Fruit fly (Drosophila melanogaster) whole organism, embryonic: ENCODE results near the gene Actn3.
A peak's percentile ranks its signal among the peaks of the same experiment; 100 is the strongest.

Source experiments
- Bgb ChIP-seq: fragments of 200-800 bp; sonication (Bioruptor generic); IDR thresholded peaks from 2 replicates; pipeline ENCODE4 v1.3.6; 2022; ENCODE audit warnings: missing biosample characterization, missing genetic modification characterization; ENCODE audit not compliant: partially characterized antibody
- CG1024 ChIP-seq: fragments of 200-800 bp; sonication (Bioruptor generic); IDR thresholded peaks from 2 replicates; pipeline ENCODE4 v1.3.6; 2022; ENCODE audit warnings: missing biosample characterization, missing genetic modification characterization
- CG10654 ChIP-seq: fragments of 200-800 bp; sonication (Bioruptor generic); optimal IDR thresholded peaks from 2 replicates; lab custom pipeline; 2016; ENCODE audit warnings: missing biosample characterization, missing genetic modification characterization
- CG11696 ChIP-seq: fragments of 200-800 bp; sonication (Bioruptor generic); IDR thresholded peaks from 2 replicates; pipeline ENCODE4 v1.3.6; 2022; ENCODE audit warnings: missing biosample characterization, missing genetic modification characterization
- CG12155 ChIP-seq: fragments of 200-800 bp; sonication (Bioruptor generic); optimal IDR thresholded peaks from 3 replicates; lab custom pipeline; 2016; ENCODE audit warnings: missing biosample characterization, missing genetic modification characterization
- CG1233 ChIP-seq: fragments of 200-800 bp; sonication (Bioruptor generic); optimal IDR thresholded peaks from 4 replicates; lab custom pipeline; 2018; ENCODE audit warnings: missing biosample characterization, mild to moderate bottlenecking, missing genetic modification characterization
- CG12391 ChIP-seq: fragments of 200-800 bp; sonication (Bioruptor generic); optimal IDR thresholded peaks from 3 replicates; lab custom pipeline; 2018; ENCODE audit warnings: missing biosample characterization, mild to moderate bottlenecking, missing genetic modification characterization, moderate library complexity
- CG12942 ChIP-seq: fragments of 200-800 bp; sonication (Bioruptor generic); optimal IDR thresholded peaks from 3 replicates; lab custom pipeline; 2016; ENCODE audit warnings: missing biosample characterization, missing genetic modification characterization
- CG14050 ChIP-seq: fragments of 200-800 bp; sonication (Bioruptor generic); IDR thresholded peaks from 3 replicates; pipeline ENCODE4 v1.3.6; 2022; ENCODE audit warnings: missing biosample characterization, missing genetic modification characterization
- CG15601 ChIP-seq: fragments of 200-800 bp; sonication (Bioruptor generic); optimal IDR thresholded peaks from 3 replicates; lab custom pipeline; 2019; ENCODE audit warnings: missing biosample characterization, mild to moderate bottlenecking, missing genetic modification characterization, moderate library complexity
- CG1602 ChIP-seq: fragments of 200-800 bp; sonication (Bioruptor generic); optimal IDR thresholded peaks from 3 replicates; lab custom pipeline; 2016; ENCODE audit warnings: missing biosample characterization, missing genetic modification characterization
- CG1647 ChIP-seq: fragments of 200-800 bp; sonication (Bioruptor generic); optimal IDR thresholded peaks from 3 replicates; lab custom pipeline; 2016; ENCODE audit warnings: missing biosample characterization, missing genetic modification characterization
- CG17829 ChIP-seq: fragments of 200-800 bp; optimal IDR thresholded peaks from 2 replicates; lab custom pipeline; 2019; ENCODE audit warnings: missing biosample characterization, mild to moderate bottlenecking, missing genetic modification characterization, moderate library complexity
- CG18599 ChIP-seq: fragments of 200-800 bp; sonication (Bioruptor generic); optimal IDR thresholded peaks from 3 replicates; lab custom pipeline; 2017; ENCODE audit warnings: missing biosample characterization, missing genetic modification characterization, mild to moderate bottlenecking, moderate library complexity, missing genetic modification reagents
- CG30020 ChIP-seq: fragments of 200-800 bp; optimal IDR thresholded peaks from 2 replicates; lab custom pipeline; 2019; ENCODE audit warnings: missing biosample characterization, mild to moderate bottlenecking, missing genetic modification characterization, moderate library complexity
- CG30403 ChIP-seq: fragments of 200-800 bp; sonication (Bioruptor generic); optimal IDR thresholded peaks from 3 replicates; lab custom pipeline; 2016; ENCODE audit warnings: missing biosample characterization, missing genetic modification characterization
- CG3065 ChIP-seq: fragments of 200-800 bp; sonication (Bioruptor generic); optimal IDR thresholded peaks from 2 replicates; lab custom pipeline; 2016; ENCODE audit warnings: missing biosample characterization, missing genetic modification characterization
- CG31365 ChIP-seq: fragments of 200-800 bp; sonication (Bioruptor generic); optimal IDR thresholded peaks from 2 replicates; lab custom pipeline; 2018; ENCODE audit warnings: missing biosample characterization, mild to moderate bottlenecking, missing genetic modification characterization
- CG4707 ChIP-seq: fragments of 200-800 bp; sonication (Bioruptor generic); optimal IDR thresholded peaks from 2 replicates; lab custom pipeline; 2018; ENCODE audit warnings: missing biosample characterization, mild to moderate bottlenecking, missing genetic modification characterization, moderate library complexity
- CG4820 ChIP-seq: fragments of 200-800 bp; sonication (Bioruptor generic); optimal IDR thresholded peaks from 3 replicates; lab custom pipeline; 2016; ENCODE audit warnings: missing biosample characterization, missing genetic modification characterization
- CG6254 ChIP-seq: fragments of 200-800 bp; sonication (Bioruptor generic); optimal IDR thresholded peaks from 3 replicates; lab custom pipeline; 2017; ENCODE audit warnings: mild to moderate bottlenecking, missing biosample characterization, missing genetic modification reagents, missing genetic modification characterization
- CG6791 ChIP-seq: fragments of 200-800 bp; sonication (Bioruptor generic); IDR thresholded peaks from 3 replicates; pipeline ENCODE4 v1.3.6; 2022; ENCODE audit warnings: missing biosample characterization, missing genetic modification characterization; ENCODE audit not compliant: partially characterized antibody
- CG7357 ChIP-seq: fragments of 200-800 bp; sonication (Bioruptor generic); IDR thresholded peaks from 3 replicates; pipeline ENCODE4 v1.3.6; 2022; ENCODE audit warnings: missing biosample characterization, missing genetic modification characterization
- CG8089 ChIP-seq: fragments of 200-800 bp; sonication (Bioruptor generic); optimal IDR thresholded peaks from 3 replicates; lab custom pipeline; 2016; ENCODE audit warnings: missing biosample characterization, missing genetic modification characterization
- CG8359 ChIP-seq: fragments of 200-800 bp; sonication (Bioruptor generic); optimal IDR thresholded peaks from 2 replicates; lab custom pipeline; 2017; ENCODE audit warnings: missing biosample characterization, mild to moderate bottlenecking, missing genetic modification characterization, borderline replicate concordance
- CG8478 ChIP-seq: fragments of >200 bp; optimal IDR thresholded peaks from 2 replicates; lab custom pipeline; 2018
- CG9797 ChIP-seq: fragments of 200-800 bp; sonication (Bioruptor generic); optimal IDR thresholded peaks from 3 replicates; lab custom pipeline; 2018; ENCODE audit warnings: missing biosample characterization, mild to moderate bottlenecking, missing genetic modification characterization
- GATAe ChIP-seq: fragments of 200-800 bp; sonication (Bioruptor generic); conservative IDR thresholded peaks from 2 replicates; pipeline ENCODE4 v1.3.6; 2022; ENCODE audit warnings: missing biosample characterization, missing genetic modification characterization
- Hr3 ChIP-seq: fragments of 200-800 bp; sonication (Bioruptor generic); optimal IDR thresholded peaks from 3 replicates; lab custom pipeline; 2016; ENCODE audit warnings: missing biosample characterization, missing genetic modification characterization
- Neu2 ChIP-seq: fragments of 200-800 bp; sonication (Bioruptor generic); optimal IDR thresholded peaks from 3 replicates; lab custom pipeline; 2016; ENCODE audit warnings: missing biosample characterization, missing genetic modification characterization, borderline replicate concordance
- Nf-YC ChIP-seq: fragments of 200-800 bp; optimal IDR thresholded peaks from 3 replicates; lab custom pipeline; 2019; ENCODE audit warnings: missing biosample characterization, mild to moderate bottlenecking, missing genetic modification characterization, moderate library complexity
- Ravus ChIP-seq: fragments of 200-800 bp; sonication (Bioruptor generic); IDR thresholded peaks from 2 replicates; pipeline ENCODE4 v1.3.6; 2022; ENCODE audit warnings: missing biosample characterization, missing genetic modification characterization
- Trl ChIP-seq, 3 experiments: fragments of >200 bp in 2 of 3; fragments of 200-800 bp in 1 of 3; sonication (Bioruptor generic) in 1 of 3; optimal IDR thresholded peaks; 2 replicates in 1 of 3; 3 replicates in 2 of 3; lab custom pipeline; 2016 to 2017; ENCODE audit warnings: missing biosample characterization in 1 of 3, missing genetic modification characterization in 1 of 3
- aop ChIP-seq: fragments of 200-800 bp; sonication (Bioruptor generic); IDR thresholded peaks from 2 replicates; pipeline ENCODE4 v1.3.6; 2022; ENCODE audit warnings: missing biosample characterization, missing genetic modification characterization
- ara ChIP-seq: fragments of 200-800 bp; sonication (Bioruptor generic); IDR thresholded peaks from 2 replicates; pipeline ENCODE4 v1.3.6; 2022; ENCODE audit warnings: missing biosample characterization, missing genetic modification characterization
- bowl ChIP-seq: fragments of 200-800 bp; sonication (Bioruptor generic); IDR thresholded peaks from 2 replicates; pipeline ENCODE4 v1.3.6; 2022; ENCODE audit warnings: missing biosample characterization, missing genetic modification characterization
- btn ChIP-seq: fragments of 200-800 bp; sonication (Bioruptor generic); optimal IDR thresholded peaks from 2 replicates; lab custom pipeline; 2016; ENCODE audit warnings: missing biosample characterization, missing genetic modification characterization
- cg ChIP-seq: fragments of 200-800 bp; sonication (Bioruptor generic); optimal IDR thresholded peaks from 3 replicates; lab custom pipeline; 2019; ENCODE audit warnings: missing biosample characterization, mild to moderate bottlenecking, missing genetic modification characterization, moderate library complexity
- exex ChIP-seq: fragments of 200-800 bp; sonication (Bioruptor generic); optimal IDR thresholded peaks from 4 replicates; lab custom pipeline; 2018; ENCODE audit warnings: missing biosample characterization, mild to moderate bottlenecking, missing genetic modification characterization, moderate library complexity
- fd3F ChIP-seq: fragments of 200-800 bp; sonication (Bioruptor generic); optimal IDR thresholded peaks from 2 replicates; lab custom pipeline; 2018; ENCODE audit warnings: missing biosample characterization, mild to moderate bottlenecking, missing genetic modification characterization, moderate library complexity
- ftz-f1 ChIP-seq: fragments of 200-800 bp; sonication (Bioruptor generic); optimal IDR thresholded peaks from 2 replicates; lab custom pipeline; 2016; ENCODE audit warnings: missing biosample characterization, missing genetic modification characterization
- grau ChIP-seq: fragments of 200-800 bp; optimal IDR thresholded peaks from 3 replicates; lab custom pipeline; 2019; ENCODE audit warnings: missing biosample characterization, mild to moderate bottlenecking, missing genetic modification characterization, moderate library complexity
- gro ChIP-seq: fragments of 200-800 bp; sonication (Bioruptor generic); optimal IDR thresholded peaks from 2 replicates; lab custom pipeline; 2016; ENCODE audit warnings: missing biosample characterization, missing genetic modification characterization
- kay ChIP-seq: fragments of 200-800 bp; sonication (Bioruptor generic); optimal IDR thresholded peaks from 2 replicates; lab custom pipeline; 2016; ENCODE audit warnings: missing biosample characterization, missing genetic modification characterization
- rib ChIP-seq: fragments of 200-800 bp; sonication (Bioruptor generic); IDR thresholded peaks from 2 replicates; pipeline ENCODE4 v1.3.6; 2022; ENCODE audit warnings: missing biosample characterization, missing genetic modification characterization
- ssp ChIP-seq: fragments of 200-800 bp; sonication (Bioruptor generic); IDR thresholded peaks from 2 replicates; pipeline ENCODE4 v1.3.6; 2022; ENCODE audit warnings: missing biosample characterization, missing genetic modification characterization
- sug ChIP-seq: fragments of 200-800 bp; optimal IDR thresholded peaks from 2 replicates; lab custom pipeline; 2019; ENCODE audit warnings: missing biosample characterization, mild to moderate bottlenecking, missing genetic modification characterization, moderate library complexity
- twi ChIP-seq: fragments of 200-800 bp; optimal IDR thresholded peaks from 2 replicates; lab custom pipeline; 2019; ENCODE audit warnings: missing biosample characterization, mild to moderate bottlenecking, missing genetic modification characterization, moderate library complexity
- vfl ChIP-seq: fragments of 200-800 bp; sonication (Bioruptor generic); optimal IDR thresholded peaks from 2 replicates; lab custom pipeline; 2016; ENCODE audit warnings: missing biosample characterization, missing genetic modification characterization
- wor ChIP-seq: fragments of 200-800 bp; sonication (Bioruptor generic); IDR thresholded peaks from 2 replicates; pipeline ENCODE4 v1.3.6; 2022; ENCODE audit warnings: missing biosample characterization, missing genetic modification characterization
- zen ChIP-seq: fragments of 200-800 bp; sonication (Bioruptor generic); optimal IDR thresholded peaks from 3 replicates; lab custom pipeline; 2018; ENCODE audit warnings: missing biosample characterization, mild to moderate bottlenecking, missing genetic modification characterization, moderate library complexity
- zf30C ChIP-seq: fragments of 200-800 bp; sonication (Bioruptor generic); optimal IDR thresholded peaks from 3 replicates; lab custom pipeline; 2018; ENCODE audit warnings: missing biosample characterization, mild to moderate bottlenecking, missing genetic modification characterization

Gene Actn3

DNA sequence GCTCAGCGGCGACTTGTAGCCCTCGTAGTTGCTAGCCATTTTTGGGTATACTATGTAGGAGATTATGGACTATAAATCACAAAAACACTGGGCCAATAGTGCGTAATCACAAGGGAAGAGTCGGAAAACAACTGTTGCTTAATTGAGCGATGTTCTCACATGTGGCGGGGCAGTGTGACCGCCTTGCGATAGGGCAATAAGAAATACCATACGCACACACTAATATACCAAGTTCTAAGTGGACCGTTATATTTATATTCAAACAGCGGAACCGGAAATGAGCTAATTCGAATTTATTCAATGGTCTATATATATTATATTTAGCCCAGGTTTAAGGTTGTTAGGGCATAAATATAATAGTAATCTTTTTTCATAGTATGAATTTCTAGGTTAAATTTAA lies 43.4 kb upstream of the Actn3 start, which contains the start of gene Adsl (continued):
- TF ChIP-seq CG15601 (tag; lab: Kevin White, UChicago) (no peak), CG10654 (peak; percentile 26), Bgb (GFP tag; lab: Robert Waterston, UW) (peak; percentile 49; the same call in 1 of the 2 replicates), CG3065 (GFP tag; lab: Kevin White, UChicago) (no peak), btn (GFP tag; lab: Kevin White, UChicago) (no peak), sug (tag; lab: Kevin White, UChicago) (no peak), CG14050 (GFP tag; lab: Robert Waterston, UW) (peak; percentile 27; the same call in 1 of the 3 replicates), ara (GFP tag; lab: Robert Waterston, UW) (peak; percentile 56), CG1647 (GFP tag; lab: Kevin White, UChicago) (no peak), rib (GFP tag; lab: Robert Waterston, UW) (no peak), fd3F (no peak), CG4820 (peak; percentile 37), ssp (GFP tag; lab: Robert Waterston, UW) (no peak), grau (tag; lab: Kevin White, UChicago) (no peak), Hr3 (GFP tag; lab: Kevin White, UChicago) (no peak), GATAe (no peak), twi (tag; lab: Kevin White, UChicago) (no peak), CG30020 (no peak), Trl (optimal IDR thresholded peaks at IDR 0.05; lab: Kevin White, UChicago) (no peak), Trl (GFP tag; optimal IDR thresholded peaks at IDR 0.05; lab: Kevin White, UChicago) (no peak), CG1233 (GFP tag; lab: Kevin White, UChicago) (peak; percentile 72), CG12391 (tag; lab: Kevin White, UChicago) (peak; percentile 72), cg (GFP tag; lab: Kevin White, UChicago) (no peak), vfl (GFP tag; lab: Kevin White, UChicago) (no peak), CG6791 (no peak; the same call in 2 of the 3 replicates), zen (tag; lab: Kevin White, UChicago) (peak; percentile 67), CG30403 (GFP tag; lab: Kevin White, UChicago) (peak; percentile 42), kay (GFP tag; lab: Kevin White, UChicago) (no peak), CG1024 (peak; percentile 43), gro (GFP tag; lab: Kevin White, UChicago) (no peak), Nf-YC (no peak), wor (GFP tag; lab: Robert Waterston, UW) (no peak), CG12155 (GFP tag; lab: Kevin White, UChicago) (no peak), CG4707 (peak; percentile 75), zf30C (GFP tag; lab: Kevin White, UChicago) (no peak), Neu2 (GFP tag; lab: Kevin White, UChicago) (no peak), CG11696 (GFP tag; lab: Robert Waterston, UW) (no peak), CG9797 (GFP tag; lab: Kevin White, UChicago) (peak; percentile 86), Ravus (GFP tag; lab: Robert Waterston, UW) (no peak), CG6254 (peak; percentile 79), exex (no peak), CG8478 (lab: Kevin White, UChicago) (no peak), CG18599 (GFP tag; lab: Kevin White, UChicago) (peak; percentile 71), CG12942 (GFP tag; lab: Kevin White, UChicago) (no peak), CG1602 (GFP tag; lab: Kevin White, UChicago) (no peak), CG8089 (GFP tag; lab: Kevin White, UChicago) (no peak), aop (GFP tag; lab: Robert Waterston, UW) (peak; percentile 62; the same call in 1 of the 2 replicates), CG7357 (GFP tag; lab: Robert Waterston, UW) (no peak), CG31365 (tag; lab: Kevin White, UChicago) (peak; percentile 44), bowl (GFP tag; lab: Robert Waterston, UW) (no peak), CG17829 (tag; lab: Kevin White, UChicago) (no peak), CG8359 (GFP tag; lab: Kevin White, UChicago) (peak; percentile 60), ftz-f1 (no peak)
